Worm (Caenorhabditis elegans) whole organism, midembryonic: ENCODE data around the gene fbxb-99.

Source experiments
- T22C8.4 ChIP-seq: fragments of 200-800 bp; sonication (Bioruptor generic); IDR thresholded peaks from 2 replicates; pipeline ENCODE4 v1.3.6; 2022; ENCODE audit warnings: missing genetic modification characterization, missing compliant biosample characterization
- cog-1 ChIP-seq: sonication (generic microtip); optimal IDR thresholded peaks from 2 replicates; lab custom pipeline; 2016; ENCODE audit warnings: missing genetic modification characterization, missing compliant biosample characterization
- flt-1 ChIP-seq: fragments of 200-800 bp; sonication (Bioruptor generic); IDR thresholded peaks from 2 replicates; pipeline ENCODE4 v1.3.6; 2022; ENCODE audit warnings: missing genetic modification characterization, missing compliant biosample characterization
- klf-2 ChIP-seq: fragments of 200-800 bp; sonication (Bioruptor generic); conservative IDR thresholded peaks from 2 replicates; pipeline ENCODE4 v1.3.6; 2022; ENCODE audit warnings: missing genetic modification reagents, missing genetic modification characterization, missing compliant biosample characterization
- ref-1 ChIP-seq: fragments of 200-800 bp; sonication (Bioruptor generic); conservative IDR thresholded peaks from 2 replicates; pipeline ENCODE4 v1.3.6; 2022; ENCODE audit warnings: missing genetic modification reagents, missing genetic modification characterization, missing compliant biosample characterization
- tab-1 ChIP-seq: fragments of 200-800 bp; sonication (Bioruptor generic); IDR thresholded peaks from 2 replicates; pipeline ENCODE4 v1.3.6; 2022; ENCODE audit warnings: missing genetic modification characterization, missing compliant biosample characterization
- ztf-23 ChIP-seq: fragments of 200-800 bp; sonication (Bioruptor generic); IDR thresholded peaks from 2 replicates; pipeline ENCODE4 v1.3.6; 2022; ENCODE audit warnings: missing genetic modification reagents, missing genetic modification characterization, missing compliant biosample characterization

ce11 chrII:3785257-3785656 lies 8.0 kb downstream of the fbxb-99 start, which contains the start of gene T24E12.1:
- TF ChIP-seq klf-2 (GFP tag; lab: Robert Waterston, UW): no peak
- TF ChIP-seq tab-1 (GFP tag; lab: Robert Waterston, UW): no peak
- no peak for TF ChIP-seq T22C8.4
- no peak for TF ChIP-seq ref-1
- TF ChIP-seq cog-1: no peak
- no peak for TF ChIP-seq ztf-23 (GFP tag; lab: Robert Waterston, UW)
- TF ChIP-seq flt-1: no peak
